Fruit fly (Drosophila melanogaster) whole organism, prepupa: ENCODE results near the gene CG12502.

Experiments
- Blimp-1 ChIP-seq: fragments of 200-800 bp; sonication (Bioruptor generic); optimal IDR thresholded peaks from 3 replicates; lab custom pipeline; 2017; ENCODE audit warnings: missing biosample characterization, missing genetic modification characterization, mild to moderate bottlenecking, moderate library complexity, missing genetic modification reagents
- CG10669 ChIP-seq: fragments of 200-800 bp; sonication (Bioruptor generic); optimal IDR thresholded peaks from 3 replicates; lab custom pipeline; 2018; ENCODE audit warnings: missing biosample characterization, mild to moderate bottlenecking, missing genetic modification characterization, moderate library complexity
- CG11294 ChIP-seq: fragments of 200-800 bp; sonication (Bioruptor generic); IDR thresholded peaks from 2 replicates; pipeline ENCODE4 v1.3.6; 2022; ENCODE audit warnings: missing biosample characterization, missing genetic modification characterization
- CG11762 ChIP-seq: fragments of 200-800 bp; sonication (Bioruptor generic); optimal IDR thresholded peaks from 3 replicates; lab custom pipeline; 2016; ENCODE audit warnings: missing biosample characterization, missing genetic modification characterization; ENCODE audit not compliant: insufficient read depth
- CG11902 ChIP-seq: fragments of 200-800 bp; sonication (Bioruptor generic); optimal IDR thresholded peaks from 3 replicates; lab custom pipeline; 2016; ENCODE audit warnings: missing biosample characterization, missing genetic modification characterization
- CG1621 ChIP-seq: fragments of 200-800 bp; sonication (Bioruptor generic); optimal IDR thresholded peaks from 3 replicates; lab custom pipeline; 2018; ENCODE audit warnings: missing biosample characterization, mild to moderate bottlenecking, missing genetic modification characterization
- CG16779 ChIP-seq: fragments of 200-800 bp; sonication (Bioruptor generic); optimal IDR thresholded peaks from 3 replicates; lab custom pipeline; 2017; ENCODE audit warnings: missing biosample characterization, mild to moderate bottlenecking, missing genetic modification characterization
- CG31627 ChIP-seq: fragments of 200-800 bp; sonication (Bioruptor generic); optimal IDR thresholded peaks from 3 replicates; lab custom pipeline; 2016; ENCODE audit warnings: missing biosample characterization, missing genetic modification characterization
- CG32006 ChIP-seq: fragments of 200-800 bp; sonication (Bioruptor generic); optimal IDR thresholded peaks from 3 replicates; lab custom pipeline; 2017; ENCODE audit warnings: missing biosample characterization, mild to moderate bottlenecking, missing genetic modification characterization
- CG3919 ChIP-seq: fragments of 200-800 bp; sonication (Bioruptor generic); optimal IDR thresholded peaks from 3 replicates; lab custom pipeline; 2016; ENCODE audit warnings: missing biosample characterization, missing genetic modification characterization
- CG6163 ChIP-seq: fragments of 200-800 bp; sonication (Bioruptor generic); IDR thresholded peaks from 3 replicates; pipeline ENCODE4 v1.3.6; 2022; ENCODE audit warnings: missing biosample characterization, missing genetic modification characterization
- CG6792 ChIP-seq: fragments of 200-800 bp; sonication (Bioruptor generic); optimal IDR thresholded peaks from 3 replicates; lab custom pipeline; 2016; ENCODE audit warnings: missing biosample characterization, missing genetic modification characterization
- CG6808 ChIP-seq: fragments of 200-800 bp; sonication (Bioruptor generic); optimal IDR thresholded peaks from 3 replicates; lab custom pipeline; 2017; ENCODE audit warnings: missing biosample characterization, missing genetic modification characterization, mild to moderate bottlenecking, moderate library complexity, missing genetic modification reagents
- CG6854 ChIP-seq: fragments of 200-800 bp; sonication (Bioruptor generic); optimal IDR thresholded peaks from 2 replicates; lab custom pipeline; 2017; ENCODE audit warnings: missing biosample characterization, mild to moderate bottlenecking, missing genetic modification characterization
- CG7368 ChIP-seq: fragments of 200-800 bp; sonication (Bioruptor generic); optimal IDR thresholded peaks from 3 replicates; lab custom pipeline; 2016; ENCODE audit warnings: missing biosample characterization, missing genetic modification characterization
- CG8632 ChIP-seq: fragments of 200-800 bp; sonication (Bioruptor generic); optimal IDR thresholded peaks from 3 replicates; lab custom pipeline; 2016; ENCODE audit warnings: missing biosample characterization, missing genetic modification characterization
- CG9139 ChIP-seq: fragments of 200-800 bp; sonication (Bioruptor generic); optimal IDR thresholded peaks from 3 replicates; lab custom pipeline; 2017; ENCODE audit warnings: missing biosample characterization, mild to moderate bottlenecking, missing genetic modification characterization
- Eip78C ChIP-seq: fragments of 200-800 bp; sonication (Bioruptor generic); peaks from one replicate; lab custom pipeline; 2016; ENCODE audit warnings: missing biosample characterization, missing genetic modification characterization
- Ets21C ChIP-seq: fragments of 200-800 bp; sonication (Bioruptor generic); optimal IDR thresholded peaks from 3 replicates; lab custom pipeline; 2016; ENCODE audit warnings: missing biosample characterization, missing genetic modification characterization
- Hr38 ChIP-seq: sonication (Bioruptor generic); optimal IDR thresholded peaks from 2 replicates; lab custom pipeline; 2016; ENCODE audit warnings: missing biosample characterization, missing genetic modification characterization
- Hr39 ChIP-seq: fragments of 200-800 bp; sonication (Bioruptor generic); optimal IDR thresholded peaks from 2 replicates; lab custom pipeline; 2016; ENCODE audit warnings: missing biosample characterization, missing genetic modification characterization
- Met ChIP-seq: fragments of 200-800 bp; sonication (Bioruptor generic); optimal IDR thresholded peaks from 3 replicates; lab custom pipeline; 2016; ENCODE audit warnings: missing biosample characterization, missing genetic modification characterization
- Smox ChIP-seq: fragments of 200-800 bp; sonication (Bioruptor generic); optimal IDR thresholded peaks from 3 replicates; lab custom pipeline; 2016; ENCODE audit warnings: missing biosample characterization, missing genetic modification characterization
- Sox102F ChIP-seq: fragments of 200-800 bp; sonication (Bioruptor generic); optimal IDR thresholded peaks from 2 replicates; lab custom pipeline; 2016; ENCODE audit warnings: missing biosample characterization, mild to moderate bottlenecking, missing genetic modification characterization
- Sox15 ChIP-seq: fragments of 200-800 bp; sonication (Bioruptor generic); optimal IDR thresholded peaks from 3 replicates; lab custom pipeline; 2016; ENCODE audit warnings: missing biosample characterization, missing genetic modification characterization
- achi ChIP-seq: fragments of 200-800 bp; sonication (Bioruptor generic); optimal IDR thresholded peaks from 3 replicates; lab custom pipeline; 2016; ENCODE audit warnings: missing biosample characterization, missing genetic modification characterization
- acj6 ChIP-seq: fragments of 200-800 bp; sonication (Bioruptor generic); optimal IDR thresholded peaks from 3 replicates; lab custom pipeline; 2016; ENCODE audit warnings: missing biosample characterization, missing genetic modification characterization
- dac ChIP-seq: fragments of 200-800 bp; sonication (Bioruptor generic); optimal IDR thresholded peaks from 2 replicates; lab custom pipeline; 2017; ENCODE audit warnings: missing biosample characterization, mild to moderate bottlenecking, missing genetic modification characterization
- dsx ChIP-seq: fragments of 200-800 bp; optimal IDR thresholded peaks from 3 replicates; lab custom pipeline; 2019; ENCODE audit warnings: missing biosample characterization, mild to moderate bottlenecking, missing genetic modification characterization, moderate library complexity; ENCODE audit not compliant: poor library complexity, severe bottlenecking
- eg ChIP-seq: fragments of 200-800 bp; sonication (Bioruptor generic); IDR thresholded peaks from 3 replicates; pipeline ENCODE4 v1.3.6; 2022; ENCODE audit warnings: missing biosample characterization, missing genetic modification characterization
- esn ChIP-seq: fragments of 200-800 bp; sonication (Bioruptor generic); optimal IDR thresholded peaks from 2 replicates; lab custom pipeline; 2016; ENCODE audit warnings: missing biosample characterization, mild to moderate bottlenecking, missing genetic modification characterization, moderate library complexity
- fkh ChIP-seq: fragments of 200-800 bp; sonication (Bioruptor generic); optimal IDR thresholded peaks from 3 replicates; lab custom pipeline; 2017; ENCODE audit warnings: missing biosample characterization, mild to moderate bottlenecking, missing genetic modification characterization, moderate library complexity
- lz ChIP-seq: fragments of 200-800 bp; sonication (Bioruptor generic); optimal IDR thresholded peaks from 3 replicates; lab custom pipeline; 2016; ENCODE audit warnings: missing biosample characterization, missing genetic modification characterization
- net ChIP-seq: fragments of 200-800 bp; sonication (Bioruptor generic); optimal IDR thresholded peaks from 3 replicates; lab custom pipeline; 2016; ENCODE audit warnings: missing biosample characterization, missing genetic modification characterization
- pdm3 ChIP-seq: fragments of 200-800 bp; sonication (Bioruptor generic); optimal IDR thresholded peaks from 3 replicates; lab custom pipeline; 2016; ENCODE audit warnings: missing biosample characterization, missing genetic modification characterization
- spab ChIP-seq: fragments of 200-800 bp; sonication (Bioruptor generic); optimal IDR thresholded peaks from 2 replicates; lab custom pipeline; 2017; ENCODE audit warnings: missing biosample characterization, mild to moderate bottlenecking, missing genetic modification characterization, missing genetic modification reagents
- svp ChIP-seq: fragments of 200-800 bp; sonication (Bioruptor generic); peaks from one replicate; lab custom pipeline; 2016; ENCODE audit warnings: missing biosample characterization, missing genetic modification characterization
- topi ChIP-seq: fragments of 200-800 bp; sonication (Bioruptor generic); optimal IDR thresholded peaks from 3 replicates; lab custom pipeline; 2016; ENCODE audit warnings: missing biosample characterization, missing genetic modification characterization
- vri ChIP-seq: fragments of 200-800 bp; sonication (Bioruptor generic); optimal IDR thresholded peaks from 3 replicates; lab custom pipeline; 2016; ENCODE audit warnings: missing biosample characterization, mild to moderate bottlenecking, missing genetic modification characterization

Gene CG12502

DNA sequence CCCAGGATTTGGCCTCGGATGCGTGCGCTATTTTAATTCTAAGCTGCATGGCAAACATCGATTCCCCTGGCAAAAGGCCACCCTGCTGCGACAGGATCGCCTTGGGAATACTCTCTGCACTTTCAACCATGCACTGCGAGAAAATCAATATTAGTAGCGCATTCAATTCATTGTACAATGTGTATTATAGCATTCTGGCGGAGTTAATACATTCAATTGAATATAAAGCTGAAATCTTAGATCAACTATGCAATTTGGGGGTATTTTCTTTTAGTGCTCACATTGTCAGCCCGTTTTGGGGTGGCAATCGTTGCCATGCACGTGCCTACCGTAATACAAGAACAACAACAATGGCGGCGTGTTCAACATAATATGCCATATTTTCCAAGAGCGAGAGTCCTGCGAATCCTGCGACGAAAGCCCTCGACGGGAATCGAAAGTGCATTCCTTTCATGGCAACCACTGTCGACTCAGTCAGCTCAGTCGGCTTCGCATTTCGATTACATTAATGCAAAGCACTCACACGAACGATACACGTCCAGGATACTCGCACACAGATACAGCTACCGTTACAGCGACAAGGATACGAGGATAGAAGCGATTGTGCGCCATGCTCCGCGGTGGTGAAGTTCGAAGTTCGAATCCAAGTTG is 42.6 kb downstream of the CG12502 start (continued):
- peak; percentile 20 for TF ChIP-seq CG6808 (GFP tag; lab: Kevin White, UChicago)
- TF ChIP-seq eg = no peak
- TF ChIP-seq Sox15 (GFP tag; lab: Kevin White, UChicago) = no peak
- peak; percentile 62 for TF ChIP-seq Met
- TF ChIP-seq dac (GFP tag; lab: Kevin White, UChicago) = no peak
- peak; percentile 5 for TF ChIP-seq CG16779 (tag; lab: Kevin White, UChicago)
- peak; percentile 47 for TF ChIP-seq acj6 (GFP tag; lab: Kevin White, UChicago)
- no peak for TF ChIP-seq Blimp-1
- TF ChIP-seq CG11762 = no peak
- TF ChIP-seq CG7368 = peak; percentile 15
- TF ChIP-seq CG9139 = no peak
- peak; percentile 56 for TF ChIP-seq Sox102F (GFP tag; lab: Kevin White, UChicago)
- TF ChIP-seq Ets21C (GFP tag; lab: Kevin White, UChicago) = peak; percentile 29
- TF ChIP-seq CG11294 = no peak
- TF ChIP-seq vri (GFP tag; lab: Kevin White, UChicago) = peak; percentile 52
- peak; percentile 62 for TF ChIP-seq Hr39 (GFP tag; lab: Kevin White, UChicago)
- TF ChIP-seq CG8632 = peak; percentile 26
- peak; percentile 56 for TF ChIP-seq CG3919
- TF ChIP-seq Eip78C (GFP tag; lab: Kevin White, UChicago) = peak; percentile 78
- no peak for TF ChIP-seq CG6854 (GFP tag; lab: Kevin White, UChicago)
- TF ChIP-seq fkh (GFP tag; lab: Kevin White, UChicago) = no peak
- TF ChIP-seq, all 60 proteins: peak for 38

DNA sequence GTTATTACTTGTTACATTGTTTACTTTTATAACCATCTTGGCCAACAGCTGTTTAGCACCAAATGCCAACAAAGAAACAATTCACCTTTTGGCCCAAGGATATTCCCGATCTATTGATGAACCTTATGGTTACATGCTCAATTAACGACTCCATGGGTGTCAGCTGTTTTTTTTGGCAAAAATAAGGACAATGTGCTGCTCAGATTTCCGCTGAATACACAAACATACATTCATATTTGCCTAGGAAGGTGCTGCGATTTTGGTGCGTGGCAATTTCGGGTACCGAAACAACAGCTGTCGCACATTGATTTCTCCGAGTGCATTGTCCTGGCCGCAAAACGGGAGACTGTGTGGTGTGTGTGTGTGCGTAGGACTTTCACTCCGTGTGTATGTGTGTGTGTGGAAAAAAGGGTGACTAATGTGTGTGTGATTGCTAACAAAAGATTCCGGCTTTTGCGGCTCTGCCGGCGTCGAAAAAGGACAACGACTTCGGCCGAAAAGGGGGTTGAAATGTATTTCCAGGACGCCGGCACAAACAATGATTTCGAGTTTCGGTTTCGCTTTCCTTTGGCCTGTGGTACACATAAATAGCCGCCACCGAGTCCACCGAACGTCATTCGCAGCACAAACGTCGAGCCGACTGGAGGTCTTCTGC is 43.4 kb downstream of the CG12502 start, which contains the start of gene nerfin-1:
nerfin-1 (plus strand) TSS at position 605 of the 655 bp plus-strand sequence.
- TF ChIP-seq Met = peak; percentile 50
- TF ChIP-seq Sox15 (GFP tag; lab: Kevin White, UChicago) = peak; percentile 17
- TF ChIP-seq spab (GFP tag; lab: Kevin White, UChicago) = peak; percentile 0
- peak; percentile 2 for TF ChIP-seq achi (GFP tag; lab: Kevin White, UChicago)
- peak; percentile 25 for TF ChIP-seq Hr39 (GFP tag; lab: Kevin White, UChicago)
- no peak for TF ChIP-seq CG3919
- peak; percentile 4 for TF ChIP-seq topi (GFP tag; lab: Kevin White, UChicago)
- TF ChIP-seq CG32006 = peak; percentile 2
- peak; percentile 22 for TF ChIP-seq Smox (GFP tag; lab: Kevin White, UChicago)
- TF ChIP-seq lz (GFP tag; lab: Kevin White, UChicago) = peak; percentile 3
- TF ChIP-seq net = no peak
- peak; percentile 4 for TF ChIP-seq CG10669
- peak; percentile 5 for TF ChIP-seq pdm3 (GFP tag; lab: Kevin White, UChicago)
- TF ChIP-seq CG6792 (GFP tag; lab: Kevin White, UChicago) = no peak
- TF ChIP-seq esn (GFP tag; lab: Kevin White, UChicago) = peak; percentile 8
- TF ChIP-seq Eip78C (GFP tag; lab: Kevin White, UChicago) = no peak
- TF ChIP-seq CG31627 (GFP tag; lab: Kevin White, UChicago) = peak; percentile 12

DNA sequence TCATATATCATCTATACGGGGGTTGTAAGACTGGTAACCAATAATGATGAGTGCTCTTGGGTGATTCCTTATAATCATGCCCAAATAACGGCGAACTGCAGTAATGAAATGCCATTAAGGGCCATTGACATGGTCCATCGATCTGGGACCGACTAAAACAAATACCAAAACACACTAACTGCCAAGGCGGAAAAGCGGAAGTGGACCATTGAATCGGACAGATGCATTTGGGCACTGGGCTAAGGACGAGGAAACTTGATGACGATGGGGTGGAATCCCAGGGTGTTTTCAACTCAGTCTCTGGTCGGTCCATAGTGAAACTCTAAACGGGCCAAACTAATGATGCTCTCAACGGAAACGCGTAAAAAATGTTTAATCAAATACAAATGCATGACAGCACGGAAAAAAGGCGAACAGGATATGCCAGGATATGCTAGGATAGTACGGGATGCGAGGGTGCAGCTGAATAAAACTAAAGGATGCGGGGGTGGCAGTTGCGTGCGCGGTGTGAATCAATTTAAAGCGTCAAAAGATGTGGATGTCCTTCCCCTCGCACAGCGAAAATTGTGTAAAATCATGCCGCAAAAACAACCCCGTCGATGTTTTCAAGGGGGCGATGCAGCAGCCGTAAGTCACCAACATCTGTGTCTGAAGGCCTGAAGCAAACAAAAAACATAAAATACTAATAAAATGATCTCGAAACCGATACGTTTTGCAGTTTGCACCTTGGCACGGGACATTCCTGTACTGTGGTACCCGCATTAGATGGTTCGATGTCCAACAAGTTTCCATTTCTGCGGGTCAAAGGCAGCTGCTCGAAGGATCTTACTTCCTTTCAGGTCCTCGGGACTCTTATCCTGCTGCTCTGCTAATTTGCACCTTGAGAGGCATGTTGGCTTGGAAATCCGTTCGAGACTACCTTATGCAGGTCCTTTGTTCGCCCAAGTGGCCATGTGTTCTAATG is 47.5 kb downstream of the CG12502 start:
- TF ChIP-seq CG3919 = no peak
- no peak for TF ChIP-seq dsx (GFP tag; lab: Kevin White, UChicago)
- TF ChIP-seq CG11902 (GFP tag; lab: Kevin White, UChicago) = no peak
- no peak for TF ChIP-seq CG1621 (tag; lab: Kevin White, UChicago)
- TF ChIP-seq CG8632 = no peak
- no peak for TF ChIP-seq Sox102F (GFP tag; lab: Kevin White, UChicago)
- TF ChIP-seq CG31627 (GFP tag; lab: Kevin White, UChicago) = no peak
- TF ChIP-seq CG9139 = no peak
- TF ChIP-seq fkh (GFP tag; lab: Kevin White, UChicago) = no peak
- TF ChIP-seq CG32006 = no peak
- no peak for TF ChIP-seq Hr38 (GFP tag; lab: Kevin White, UChicago)
- TF ChIP-seq Ets21C (GFP tag; lab: Kevin White, UChicago) = no peak
- no peak for TF ChIP-seq CG6163
- TF ChIP-seq svp (GFP tag; lab: Kevin White, UChicago) = no peak
